Fruit fly (Drosophila melanogaster): ENCODE measurements around the gene CG17258.

Gene CG17258

DNA sequence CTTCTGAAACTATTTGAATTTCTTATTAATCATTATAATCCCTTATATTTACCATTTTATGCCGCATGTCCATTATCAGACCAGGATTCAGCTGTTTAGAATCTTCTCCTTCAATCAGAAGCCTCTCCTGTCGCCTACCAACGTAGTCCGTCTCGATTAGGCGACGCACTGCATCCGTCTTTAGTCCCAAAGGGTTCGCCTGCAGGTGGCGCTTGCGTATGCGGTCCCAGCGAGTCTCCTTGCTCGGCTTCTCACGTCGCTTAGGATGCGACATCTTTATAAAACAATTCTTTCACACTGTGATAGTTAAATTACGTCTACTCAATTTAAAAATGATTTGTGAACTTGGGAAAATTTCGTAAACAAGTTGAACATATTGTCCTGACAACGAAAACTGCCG lies at the start of gene CG17258:
Gene CG17258, minus strand, starts transcription at position 380 of the 400 bp plus-strand sequence.
- TF ChIP-seq noc (tag; optimal IDR thresholded peaks at IDR 0.05) = no peak

DNA sequence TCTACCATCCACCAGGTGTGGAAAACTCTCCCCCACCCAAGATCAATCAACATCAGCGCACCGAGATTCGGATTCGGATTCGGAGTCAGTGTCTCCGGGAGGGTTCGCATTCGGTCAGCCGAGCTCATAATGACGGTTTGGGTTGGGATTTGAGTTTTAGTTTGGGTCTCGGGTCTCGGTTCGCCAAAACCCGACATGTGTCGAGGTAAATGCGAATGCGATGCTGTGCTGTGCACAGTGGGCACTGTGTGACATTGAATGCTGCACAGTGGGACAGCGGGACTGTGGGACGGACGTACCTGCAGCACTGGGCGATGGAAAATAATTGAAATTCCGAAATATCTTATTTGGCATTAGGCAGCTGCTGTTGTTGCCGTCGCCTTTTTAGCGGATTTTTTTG lies 48.4 kb upstream of the CG17258 start:
- TF ChIP-seq noc (tag; optimal IDR thresholded peaks at IDR 0.05) = no peak

DNA sequence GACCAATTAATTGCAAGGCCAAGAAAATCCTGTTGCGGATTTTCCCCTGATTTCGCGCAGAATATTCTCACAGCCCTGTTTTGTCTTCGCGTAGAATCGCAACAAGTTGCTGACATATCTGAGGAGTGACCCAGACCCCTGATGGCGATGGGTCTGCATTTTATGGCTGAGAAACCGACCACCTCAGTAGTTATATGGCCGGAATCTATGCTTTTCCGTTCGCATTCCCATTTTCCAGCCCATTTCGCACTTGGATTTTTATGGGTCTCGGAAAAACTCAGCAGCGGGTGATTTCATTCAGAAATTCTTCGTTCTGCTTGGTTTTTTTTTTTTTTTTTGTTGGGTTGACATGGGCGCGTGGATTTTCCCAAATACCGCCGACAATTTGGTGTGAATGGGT lies 47.7 kb upstream of the CG17258 start:
- TF ChIP-seq noc (tag; optimal IDR thresholded peaks at IDR 0.05) = no peak

DNA sequence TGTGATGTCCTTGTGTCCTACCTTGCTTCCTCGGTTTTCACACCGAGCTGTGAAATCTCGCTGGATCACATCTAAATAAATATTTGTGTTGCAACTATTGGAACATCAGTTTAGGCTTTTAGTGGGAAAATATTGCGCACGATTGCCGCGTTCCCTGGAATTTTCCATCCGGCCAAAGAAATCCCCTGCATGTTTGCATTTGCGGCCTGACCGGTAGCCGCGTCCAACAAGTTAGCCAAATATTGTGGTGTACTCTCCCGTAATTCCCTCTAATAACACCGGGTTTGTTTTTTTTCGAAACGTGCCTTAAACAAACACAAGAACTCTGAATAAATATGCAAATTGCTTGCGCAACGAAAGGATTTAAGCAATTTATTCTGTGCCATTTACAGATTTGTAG lies 43.6 kb upstream of the CG17258 start:
- TF ChIP-seq noc (tag; optimal IDR thresholded peaks at IDR 0.05) = no peak

DNA sequence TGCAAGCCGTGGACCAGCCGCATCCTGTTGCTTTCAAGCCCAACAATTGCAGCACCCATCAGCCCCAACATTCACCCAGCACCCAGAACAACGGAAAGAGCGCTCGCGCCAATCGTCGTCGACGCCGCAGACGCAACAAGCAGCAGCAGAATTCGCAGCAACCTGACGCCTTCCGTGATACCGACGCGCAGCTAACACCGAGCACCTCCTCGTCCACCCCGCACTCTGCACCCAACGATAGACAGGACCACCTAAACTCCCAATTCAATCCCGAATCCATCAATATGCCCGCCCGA lies 24.4 kb upstream of the CG17258 start:
- TF ChIP-seq noc (tag; optimal IDR thresholded peaks at IDR 0.05) = no peak

DNA sequence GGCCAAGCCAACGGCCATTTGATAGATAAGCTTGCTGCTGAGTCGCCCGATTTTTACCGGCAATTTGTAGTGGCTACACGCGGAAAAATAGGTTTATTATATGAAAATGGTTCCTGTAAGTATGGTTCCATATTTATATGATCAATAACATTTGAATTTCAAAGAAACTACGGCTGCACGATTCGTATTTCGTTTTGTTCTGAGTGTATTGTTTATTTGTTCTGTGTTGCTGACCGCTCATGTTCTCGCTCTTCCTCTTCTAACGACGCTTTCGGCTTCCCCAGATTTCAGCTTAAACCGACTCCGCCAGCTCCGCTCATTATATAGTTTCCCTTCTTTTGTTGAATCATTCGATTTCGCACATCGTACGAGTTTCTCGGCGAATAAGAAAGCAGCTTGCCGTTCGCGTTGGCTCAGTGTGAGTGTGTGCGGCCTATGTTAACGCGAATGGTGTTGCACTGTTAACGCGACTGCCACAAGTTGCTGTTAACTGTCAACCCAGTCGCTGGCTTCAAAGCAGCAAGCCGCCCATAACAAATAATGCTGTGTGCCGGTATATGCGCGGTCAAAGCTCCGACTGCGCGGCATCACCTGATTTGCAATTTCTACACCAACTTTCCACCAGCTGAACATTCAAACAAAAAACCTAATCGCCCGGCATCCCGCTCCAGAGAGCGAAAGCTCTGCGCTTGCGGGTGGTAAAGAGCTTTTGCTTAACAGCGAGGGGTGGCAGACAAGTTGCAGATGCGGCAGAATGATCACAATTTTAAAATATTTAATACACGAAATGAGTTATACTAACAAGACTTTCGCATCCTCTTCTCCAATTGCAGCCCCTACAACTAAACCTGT lies 23.9 kb upstream of the CG17258 start:
- TF ChIP-seq noc (tag; optimal IDR thresholded peaks at IDR 0.05) = peak; percentile 63

DNA sequence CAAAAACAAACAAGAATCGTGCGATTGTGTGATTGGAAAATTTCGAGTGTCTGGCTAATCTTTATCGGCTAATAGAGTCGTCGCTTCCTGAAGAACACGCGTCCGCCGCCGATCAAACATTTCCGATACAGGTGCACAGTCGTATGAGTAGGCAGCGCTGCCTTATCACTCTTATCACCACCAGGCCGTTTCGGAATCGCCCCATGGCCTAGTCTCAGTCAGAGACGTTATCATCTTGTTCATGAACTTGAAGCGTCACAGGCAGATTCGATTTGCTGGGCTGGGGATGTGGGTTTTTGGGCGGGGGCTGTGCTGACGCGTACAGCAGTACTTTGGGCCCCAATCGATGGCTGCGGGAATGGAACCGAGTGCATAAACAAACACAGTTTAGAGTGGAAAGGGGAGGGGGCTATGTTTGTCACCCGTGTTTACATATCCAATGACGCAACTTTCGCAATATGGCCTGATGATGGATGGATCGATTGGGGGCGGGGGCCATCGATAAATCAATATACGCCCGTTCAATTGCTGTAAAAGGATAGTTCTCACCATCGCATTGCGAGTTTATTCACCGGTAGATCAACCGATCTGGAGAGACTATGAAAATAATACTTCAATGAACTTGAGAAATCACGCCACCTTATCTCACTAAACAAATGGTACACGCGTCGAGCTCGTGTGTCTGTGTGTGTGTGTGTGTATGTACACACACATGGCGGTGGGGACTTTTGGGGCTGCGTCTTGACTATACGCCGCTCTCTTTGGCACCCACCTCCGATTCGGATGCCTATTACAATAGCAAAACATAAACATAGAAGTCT lies 23.0 kb upstream of the CG17258 start:
- TF ChIP-seq noc (tag; optimal IDR thresholded peaks at IDR 0.05) = peak; percentile 79

DNA sequence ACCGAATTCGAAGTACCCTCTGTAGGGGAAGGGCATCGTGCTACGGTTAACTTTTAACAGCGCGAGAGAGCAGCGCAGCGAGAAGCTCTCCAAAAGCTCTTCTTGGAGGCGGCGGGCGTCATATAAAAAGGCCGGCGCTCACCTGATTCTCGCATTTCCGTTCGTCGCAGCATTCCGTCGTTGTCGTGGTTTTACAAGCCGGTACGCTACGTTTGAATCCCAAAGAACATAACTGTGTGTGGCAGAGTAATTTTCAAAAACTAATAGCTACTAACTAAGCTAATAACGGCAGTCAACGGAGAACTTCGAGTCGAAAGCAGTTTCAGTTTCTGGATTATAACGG lies 21.3 kb upstream of the CG17258 start, which contains the start of gene FASN1:
Gene FASN1, plus strand, starts transcription at position 151 of the 343 bp plus-strand sequence.
- TF ChIP-seq noc (tag; optimal IDR thresholded peaks at IDR 0.05) = peak; percentile 25

DNA sequence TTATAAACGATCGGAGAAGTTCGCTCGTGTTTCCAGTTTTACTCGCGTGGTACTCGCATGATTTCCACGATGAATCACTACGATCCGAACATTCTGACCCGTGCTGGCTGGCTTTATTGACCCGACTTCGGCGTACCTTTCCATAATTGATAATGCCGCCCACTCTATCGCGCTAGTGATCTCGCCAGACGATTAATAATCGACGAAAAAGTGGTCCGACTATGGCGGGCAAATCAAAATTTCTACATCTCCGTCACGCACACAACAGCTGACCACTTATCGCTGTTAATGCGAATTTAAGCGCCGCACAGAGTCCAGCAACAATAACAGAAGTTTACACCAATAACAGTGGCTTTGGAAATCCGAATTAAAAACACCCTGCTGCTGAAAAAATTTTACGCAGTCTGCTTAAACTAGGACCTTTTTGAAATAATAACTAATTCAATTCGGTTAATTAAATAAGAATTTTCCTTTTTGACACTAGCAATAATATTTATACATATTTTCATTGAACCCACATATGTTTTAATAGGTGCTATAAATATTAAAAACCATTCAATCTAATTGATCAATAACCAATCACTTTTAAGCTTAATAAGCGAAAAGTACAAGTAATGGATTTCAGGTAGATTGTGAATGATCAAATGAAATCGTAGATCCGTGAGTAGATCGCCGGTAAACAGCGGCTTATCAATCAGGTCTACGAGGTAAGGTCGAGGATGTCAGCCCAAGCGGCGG lies 20.7 kb upstream of the CG17258 start:
- TF ChIP-seq noc (tag; optimal IDR thresholded peaks at IDR 0.05) = peak; percentile 80

DNA sequence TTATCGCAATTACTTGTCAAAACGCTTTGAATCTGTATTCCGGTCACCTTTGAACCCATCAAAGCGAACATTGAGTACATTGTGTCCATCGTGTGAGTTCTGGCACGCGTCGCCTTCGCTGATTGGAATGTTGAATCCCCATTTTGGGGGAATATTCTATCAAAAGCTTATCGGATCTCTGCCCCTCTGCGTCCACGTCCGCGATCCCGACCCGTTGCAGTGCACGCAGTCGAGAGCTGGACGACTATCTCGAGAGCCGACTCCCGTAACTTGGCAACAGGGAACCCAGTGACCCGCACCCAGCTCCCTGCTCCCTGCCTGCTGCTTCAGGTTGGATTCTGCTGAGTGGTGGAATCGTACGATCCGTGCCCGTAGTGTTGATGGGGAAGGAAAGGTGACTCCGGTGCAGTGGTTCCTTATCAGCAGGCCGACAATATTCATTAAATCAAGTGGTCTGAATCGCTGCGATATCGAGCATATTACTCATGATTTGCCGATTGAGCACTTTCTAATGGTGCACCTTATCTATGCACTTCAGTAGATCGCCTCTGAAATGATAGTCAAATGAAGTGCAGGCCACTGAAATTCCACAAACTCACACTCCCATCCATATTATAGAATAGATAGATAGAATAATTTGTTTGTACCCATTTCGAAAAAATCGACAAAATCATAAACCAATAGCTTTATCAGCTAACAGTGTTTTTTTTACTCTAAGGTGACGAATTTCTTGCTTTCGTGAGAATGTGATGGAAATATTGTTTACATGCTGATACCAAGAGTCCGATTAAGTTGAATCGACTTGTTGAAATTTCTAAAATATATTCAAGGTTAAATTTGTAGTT lies 9.7 kb upstream of the CG17258 start:
- no peak for TF ChIP-seq noc (tag; optimal IDR thresholded peaks at IDR 0.05)

DNA sequence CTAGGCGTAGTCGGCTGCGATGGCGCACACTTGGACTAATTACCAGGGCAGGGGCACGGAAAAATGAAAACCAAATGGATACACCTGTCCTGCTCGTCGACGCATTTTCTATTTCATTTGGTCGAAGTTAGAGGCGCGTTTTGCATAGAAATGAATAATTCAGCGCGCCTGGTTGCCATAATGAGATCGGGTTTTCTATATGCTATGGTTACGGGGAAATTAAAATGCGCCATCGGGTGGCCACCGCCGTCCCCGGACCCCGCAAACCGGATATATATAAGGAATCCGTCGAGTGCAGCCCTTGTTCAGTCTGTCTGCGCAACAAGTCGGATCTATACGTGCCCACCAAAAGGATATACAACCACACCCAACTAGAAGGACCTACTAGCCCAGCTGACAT lies 8.5 kb upstream of the CG17258 start, which contains the start of gene FASN2:
Gene FASN2, plus strand, starts transcription at position 301 of the 400 bp plus-strand sequence.
- TF ChIP-seq noc (tag; optimal IDR thresholded peaks at IDR 0.05) = no peak

DNA sequence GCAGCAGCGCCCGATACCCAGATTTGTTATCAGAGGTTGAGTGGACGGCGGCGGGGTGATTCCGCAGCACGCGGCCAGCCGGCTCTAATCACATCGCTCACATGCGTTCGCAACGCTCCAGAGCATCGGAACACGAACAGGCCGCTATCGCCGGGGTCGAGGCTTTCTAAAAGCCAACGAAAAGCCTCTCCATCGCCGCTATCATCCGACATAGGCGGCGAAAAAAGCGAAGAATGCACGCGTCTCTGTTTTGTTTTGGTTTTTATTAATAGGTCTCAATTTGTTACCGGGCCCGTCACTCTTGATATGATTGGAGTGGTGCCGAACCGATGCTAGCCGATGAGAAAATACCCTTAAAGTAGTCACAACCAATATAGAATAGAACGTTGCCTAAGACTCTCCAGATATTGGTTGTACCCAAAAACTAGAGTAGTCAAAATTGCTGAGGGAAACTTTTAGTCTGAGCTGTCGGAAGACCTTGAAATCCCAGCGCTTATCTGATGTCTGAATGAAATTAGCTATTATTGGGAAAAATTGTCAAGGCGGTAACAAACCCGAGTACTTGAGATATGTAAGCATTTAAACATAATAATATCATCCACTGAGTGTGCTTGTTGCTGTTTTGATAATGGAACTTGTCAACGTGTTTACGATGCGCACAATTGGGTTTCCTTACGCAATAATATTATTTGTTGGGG lies 6.9 kb upstream of the CG17258 start, which contains the start of gene CG17261:
Gene CG17261, plus strand, starts transcription at position 634 of the 698 bp plus-strand sequence.
- peak; percentile 89 for TF ChIP-seq noc (tag; optimal IDR thresholded peaks at IDR 0.05)

DNA sequence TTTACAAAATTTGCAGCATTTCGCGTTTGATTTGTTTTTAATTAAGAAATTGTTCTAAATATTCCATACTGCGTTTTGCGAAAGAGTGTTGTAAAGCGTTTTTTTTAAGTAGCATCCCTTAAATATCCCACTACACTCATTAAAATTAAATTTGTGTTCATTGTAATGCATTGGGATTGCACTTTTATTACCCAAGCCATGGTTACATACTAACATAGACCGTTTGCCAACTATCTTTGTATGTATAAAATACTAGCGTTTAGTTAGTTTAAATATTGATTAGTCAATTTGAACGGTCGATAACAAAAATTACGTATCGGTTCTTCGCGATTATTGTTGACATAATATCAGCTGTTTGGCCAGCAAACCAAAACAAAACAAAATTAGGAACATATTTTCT lies 4.6 kb upstream of the CG17258 start, which contains the start of the genes cnir and CG17221:
Gene cnir, minus strand, starts transcription at position 39 of the 400 bp plus-strand sequence.
Gene CG17221, plus strand, starts transcription at position 203 of the 400 bp plus-strand sequence.
- TF ChIP-seq noc (tag; optimal IDR thresholded peaks at IDR 0.05) = peak; percentile 71

DNA sequence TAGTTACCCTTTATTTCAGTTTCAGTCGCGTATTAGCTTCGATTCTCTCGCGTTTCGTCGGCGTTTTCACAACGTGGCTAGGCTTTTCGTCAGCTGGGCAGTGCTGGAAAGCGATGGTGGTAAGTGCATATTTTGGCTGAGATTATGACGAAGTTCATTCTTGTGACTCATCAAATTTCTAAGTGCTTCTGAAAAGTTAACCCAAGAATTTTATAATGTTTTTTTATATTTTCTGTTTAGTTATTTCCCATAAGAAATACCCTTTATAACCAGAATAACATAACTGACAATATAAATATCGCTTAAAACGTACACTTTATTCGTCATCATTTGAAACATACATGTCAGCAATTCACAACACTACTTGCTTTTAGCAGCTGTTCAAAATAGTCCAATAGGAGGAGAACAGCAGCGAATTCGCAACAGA lies 2.0 kb upstream of the CG17258 start, which contains the start of the genes CG17260 and SerRS:
Gene CG17260, plus strand, starts transcription at position 78 of the 427 bp plus-strand sequence.
Gene SerRS, minus strand, starts transcription at position 251 of the 427 bp plus-strand sequence.
- peak; percentile 93 for TF ChIP-seq noc (tag; optimal IDR thresholded peaks at IDR 0.05)
